Fruit fly (Drosophila melanogaster) whole organism, embryonic: ENCODE data around the gene Oatp33Eb.

Experiments
- Abd-B ChIP-seq: fragments of 200-800 bp; sonication (Bioruptor generic); optimal IDR thresholded peaks from 2 replicates; lab custom pipeline; 2018; ENCODE audit warnings: missing biosample characterization, mild to moderate bottlenecking, missing genetic modification characterization, moderate library complexity
- Awh ChIP-seq: fragments of 200-800 bp; sonication (Bioruptor generic); IDR thresholded peaks from 2 replicates; pipeline ENCODE4, ENCODE4 v1.3.6; 2022; ENCODE audit warnings: missing biosample characterization, missing genetic modification characterization
- BtbVII ChIP-seq: fragments of 200-800 bp; sonication (Bioruptor generic); optimal IDR thresholded peaks from 3 replicates; lab custom pipeline; 2017; ENCODE audit warnings: missing biosample characterization, mild to moderate bottlenecking, missing genetic modification characterization
- CG13775 ChIP-seq: fragments of 200-800 bp; sonication (Bioruptor generic); optimal IDR thresholded peaks from 3 replicates; lab custom pipeline; 2017; ENCODE audit warnings: missing biosample characterization, mild to moderate bottlenecking, missing genetic modification characterization
- CG15269 ChIP-seq: fragments of 200-800 bp; sonication (Bioruptor generic); optimal IDR thresholded peaks from 2 replicates; lab custom pipeline; 2018; ENCODE audit warnings: missing biosample characterization, mild to moderate bottlenecking, missing genetic modification characterization, moderate library complexity
- CG18262 ChIP-seq: fragments of 200-800 bp; optimal IDR thresholded peaks from 3 replicates; lab custom pipeline; 2019; ENCODE audit warnings: missing biosample characterization, mild to moderate bottlenecking, missing genetic modification characterization, moderate library complexity
- CG2712 ChIP-seq: fragments of 200-800 bp; optimal IDR thresholded peaks from 3 replicates; lab custom pipeline; 2019; ENCODE audit warnings: missing biosample characterization, mild to moderate bottlenecking, missing genetic modification characterization, moderate library complexity
- CG32767 ChIP-seq: fragments of 200-800 bp; sonication (Bioruptor generic); IDR thresholded peaks from 2 replicates; pipeline ENCODE4 v1.3.6; 2022; ENCODE audit warnings: missing biosample characterization, missing genetic modification characterization
- CG3281 ChIP-seq: fragments of 200-800 bp; sonication (Bioruptor generic); optimal IDR thresholded peaks from 3 replicates; lab custom pipeline; 2017; ENCODE audit warnings: missing biosample characterization, mild to moderate bottlenecking, missing genetic modification characterization
- CG6272 ChIP-seq: fragments of 200-800 bp; sonication (Bioruptor generic); IDR thresholded peaks from 2 replicates; pipeline ENCODE4 v1.3.6; 2022; ENCODE audit warnings: missing biosample characterization, missing genetic modification characterization
- CG7987 ChIP-seq: fragments of 200-800 bp; sonication (Bioruptor generic); optimal IDR thresholded peaks from 2 replicates; lab custom pipeline; 2018; ENCODE audit warnings: missing biosample characterization, mild to moderate bottlenecking, missing genetic modification characterization, moderate library complexity
- CG9437 ChIP-seq: fragments of 200-800 bp; sonication (Bioruptor generic); optimal IDR thresholded peaks from 2 replicates; lab custom pipeline; 2018; ENCODE audit warnings: missing biosample characterization, mild to moderate bottlenecking, missing genetic modification characterization
- CoRest ChIP-seq: fragments of 200-800 bp; sonication (Bioruptor generic); optimal IDR thresholded peaks from 3 replicates; lab custom pipeline; 2018; ENCODE audit warnings: missing biosample characterization, mild to moderate bottlenecking, missing genetic modification characterization, moderate library complexity
- Dad ChIP-seq: fragments of 200-800 bp; sonication (Bioruptor generic); optimal IDR thresholded peaks from 3 replicates; lab custom pipeline; 2016; ENCODE audit warnings: missing biosample characterization, missing genetic modification characterization
- Dbx ChIP-seq: fragments of 200-800 bp; sonication (Bioruptor generic); IDR thresholded peaks from 3 replicates; pipeline ENCODE4 v1.3.6; 2022; ENCODE audit warnings: missing biosample characterization, missing genetic modification characterization
- Fer2 ChIP-seq: fragments of 200-800 bp; sonication (Bioruptor generic); optimal IDR thresholded peaks from 2 replicates; lab custom pipeline; 2018; ENCODE audit warnings: missing biosample characterization, mild to moderate bottlenecking, missing genetic modification characterization, moderate library complexity
- Hmr ChIP-seq: fragments of 200-800 bp; sonication (Bioruptor generic); optimal IDR thresholded peaks from 3 replicates; lab custom pipeline; 2017; ENCODE audit warnings: mild to moderate bottlenecking, missing biosample characterization, missing genetic modification reagents, missing genetic modification characterization
- Hr78 ChIP-seq, 2 experiments: fragments of 200-800 bp in 1 of 2; fragments of >200 bp in 1 of 2; sonication (Bioruptor generic) in 1 of 2; optimal IDR thresholded peaks; 2 replicates each; lab custom pipeline; 2017 to 2019; ENCODE audit warnings: missing biosample characterization in 2 of 2, missing genetic modification characterization in 2 of 2, mild to moderate bottlenecking in 1 of 2, moderate library complexity in 1 of 2
- Jarid2 ChIP-seq: fragments of 200-800 bp; sonication (Bioruptor generic); optimal IDR thresholded peaks from 3 replicates; lab custom pipeline; 2017; ENCODE audit warnings: mild to moderate bottlenecking, missing biosample characterization, missing genetic modification reagents, missing genetic modification characterization
- MTF-1 ChIP-seq: fragments of 200-800 bp; sonication (Bioruptor generic); optimal IDR thresholded peaks from 2 replicates; lab custom pipeline; 2018; ENCODE audit warnings: missing biosample characterization, mild to moderate bottlenecking, missing genetic modification characterization, borderline replicate concordance
- Pdp1 ChIP-seq, 2 experiments: fragments of 200-800 bp; sonication (Bioruptor generic); optimal IDR thresholded peaks; 3 replicates each; lab custom pipeline; 2016; ENCODE audit warnings: missing biosample characterization in 2 of 2, missing genetic modification characterization in 2 of 2, mild to moderate bottlenecking in 1 of 2, moderate library complexity in 1 of 2
- Ptx1 ChIP-seq: fragments of 200-800 bp; sonication (Bioruptor generic); IDR thresholded peaks from 2 replicates; pipeline ENCODE4 v1.3.6; 2022; ENCODE audit warnings: missing biosample characterization, missing genetic modification characterization
- Scr ChIP-seq: fragments of 200-800 bp; sonication (Bioruptor generic); IDR thresholded peaks from 2 replicates; pipeline ENCODE4 v1.3.6; 2022; ENCODE audit warnings: missing biosample characterization, missing genetic modification characterization; ENCODE audit not compliant: partially characterized antibody
- Sry-β ChIP-seq: fragments of 200-800 bp; sonication (Bioruptor generic); optimal IDR thresholded peaks from 2 replicates; lab custom pipeline; 2018; ENCODE audit warnings: missing biosample characterization, mild to moderate bottlenecking, missing genetic modification characterization, moderate library complexity
- Xbp1 ChIP-seq: fragments of 200-800 bp; sonication (Bioruptor generic); optimal IDR thresholded peaks from 3 replicates; lab custom pipeline; 2016; ENCODE audit warnings: missing biosample characterization, mild to moderate bottlenecking, missing genetic modification characterization
- Xrp1 ChIP-seq: fragments of 200-800 bp; sonication (Bioruptor generic); IDR thresholded peaks from 2 replicates; pipeline ENCODE4 v1.3.6; 2022; ENCODE audit warnings: missing biosample characterization, missing genetic modification characterization
- dan ChIP-seq: fragments of 200-800 bp; sonication (Bioruptor generic); IDR thresholded peaks from 2 replicates; pipeline ENCODE4 v1.3.6; 2022; ENCODE audit warnings: missing biosample characterization, missing genetic modification characterization
- emc ChIP-seq: fragments of 200-800 bp; sonication (Bioruptor generic); optimal IDR thresholded peaks from 2 replicates; lab custom pipeline; 2016; ENCODE audit warnings: missing biosample characterization, missing genetic modification characterization
- exex ChIP-seq: fragments of 200-800 bp; sonication (Bioruptor generic); optimal IDR thresholded peaks from 4 replicates; lab custom pipeline; 2018; ENCODE audit warnings: missing biosample characterization, mild to moderate bottlenecking, missing genetic modification characterization, moderate library complexity
- eyg ChIP-seq: fragments of 200-800 bp; sonication (Bioruptor generic); optimal IDR thresholded peaks from 3 replicates; lab custom pipeline; 2016; ENCODE audit warnings: missing biosample characterization, missing genetic modification characterization
- gcm ChIP-seq: fragments of 200-800 bp; sonication (Bioruptor generic); optimal IDR thresholded peaks from 2 replicates; lab custom pipeline; 2019; ENCODE audit warnings: missing biosample characterization, mild to moderate bottlenecking, missing genetic modification characterization, moderate library complexity
- lbe ChIP-seq: fragments of 200-800 bp; sonication (Bioruptor generic); optimal IDR thresholded peaks from 2 replicates; lab custom pipeline; 2016; ENCODE audit warnings: missing biosample characterization, mild to moderate bottlenecking, missing genetic modification characterization
- nom ChIP-seq: fragments of 200-800 bp; sonication (Bioruptor generic); optimal IDR thresholded peaks from 2 replicates; lab custom pipeline; 2017; ENCODE audit warnings: missing biosample characterization, missing genetic modification characterization, mild to moderate bottlenecking, moderate library complexity, missing genetic modification reagents
- odd ChIP-seq: fragments of 200-800 bp; sonication (Bioruptor generic); optimal IDR thresholded peaks from 2 replicates; lab custom pipeline; 2017; ENCODE audit warnings: missing biosample characterization, mild to moderate bottlenecking, missing genetic modification characterization
- onecut ChIP-seq: fragments of 200-800 bp; sonication (Bioruptor generic); IDR thresholded peaks from 2 replicates; pipeline ENCODE4 v1.3.6; 2022; ENCODE audit warnings: missing biosample characterization, missing genetic modification characterization
- p53 ChIP-seq: fragments of 200-800 bp; sonication (Bioruptor generic); optimal IDR thresholded peaks from 2 replicates; lab custom pipeline; 2016; ENCODE audit warnings: missing biosample characterization, missing genetic modification characterization
- pnt ChIP-seq: fragments of 200-800 bp; sonication (Bioruptor generic); optimal IDR thresholded peaks from 3 replicates; lab custom pipeline; 2016; ENCODE audit warnings: missing biosample characterization, missing genetic modification characterization
- pzg ChIP-seq: fragments of 200-800 bp; sonication (Bioruptor generic); optimal IDR thresholded peaks from 3 replicates; lab custom pipeline; 2018; ENCODE audit warnings: missing biosample characterization, mild to moderate bottlenecking, missing genetic modification characterization, moderate library complexity
- run ChIP-seq: fragments of 200-800 bp; sonication (Bioruptor generic); optimal IDR thresholded peaks from 3 replicates; lab custom pipeline; 2018; ENCODE audit warnings: missing biosample characterization, mild to moderate bottlenecking, missing genetic modification characterization
- stc ChIP-seq: fragments of 200-800 bp; sonication (Bioruptor generic); IDR thresholded peaks from 2 replicates; pipeline ENCODE4 v1.3.6; 2022; ENCODE audit warnings: missing biosample characterization, missing genetic modification characterization
- tgo ChIP-seq: fragments of 200-800 bp; sonication (Bioruptor generic); IDR thresholded peaks from 3 replicates; pipeline ENCODE4 v1.3.6; 2022; ENCODE audit warnings: missing biosample characterization, missing genetic modification characterization
- tin ChIP-seq: fragments of 200-800 bp; sonication (Bioruptor generic); optimal IDR thresholded peaks from 3 replicates; lab custom pipeline; 2016; ENCODE audit warnings: missing biosample characterization, missing genetic modification characterization
- trh ChIP-seq: fragments of 200-800 bp; sonication (Bioruptor generic); optimal IDR thresholded peaks from 2 replicates; lab custom pipeline; 2016; ENCODE audit warnings: missing biosample characterization, missing genetic modification characterization
- ttk ChIP-seq: fragments of 200-800 bp; sonication (Bioruptor generic); IDR thresholded peaks from 2 replicates; pipeline ENCODE4 v2.1.2; 2022; ENCODE audit warnings: missing biosample characterization, missing genetic modification characterization
- unpg ChIP-seq: fragments of 200-800 bp; sonication (Bioruptor generic); optimal IDR thresholded peaks from 3 replicates; lab custom pipeline; 2018; ENCODE audit warnings: missing biosample characterization, mild to moderate bottlenecking, missing genetic modification characterization, moderate library complexity
- wor ChIP-seq: fragments of 200-800 bp; sonication (Bioruptor generic); IDR thresholded peaks from 2 replicates; pipeline ENCODE4 v1.3.6; 2022; ENCODE audit warnings: missing biosample characterization, missing genetic modification characterization
- zen2 ChIP-seq: fragments of 200-800 bp; sonication (Bioruptor generic); IDR thresholded peaks from 3 replicates; pipeline ENCODE4 v1.3.6; 2022; ENCODE audit warnings: missing biosample characterization, missing genetic modification characterization; ENCODE audit not compliant: partially characterized antibody
- zfh2 ChIP-seq: fragments of 200-800 bp; sonication (Bioruptor generic); optimal IDR thresholded peaks from 2 replicates; lab custom pipeline; 2016; ENCODE audit warnings: missing biosample characterization, missing genetic modification characterization

Oatp33Eb gene

dm6 chr2L:12427487-12428101 is 20.7 kb upstream of the Oatp33Eb start, which contains the start of the genes CG5446 and Trm1 (continued):
- TF ChIP-seq Xrp1 (GFP tag; lab: Robert Waterston, UW) = peak; percentile 71
- TF ChIP-seq MTF-1 (GFP tag; lab: Kevin White, UChicago) = no peak
- peak; percentile 73 for TF ChIP-seq BtbVII (GFP tag; lab: Kevin White, UChicago)
- TF ChIP-seq odd = peak; percentile 52
- TF ChIP-seq CG3281 (GFP tag; lab: Kevin White, UChicago) = peak; percentile 77
- peak; percentile 35; the same call in 1 of the 2 replicates for TF ChIP-seq CG32767 (GFP tag; lab: Robert Waterston, UW)
- TF ChIP-seq emc (GFP tag; lab: Kevin White, UChicago) = no peak
- TF ChIP-seq gcm (GFP tag; lab: Kevin White, UChicago) = peak; percentile 77
- peak; percentile 89 for TF ChIP-seq CG18262 (tag; lab: Kevin White, UChicago)
- peak; percentile 76 for TF ChIP-seq tgo (GFP tag; lab: Robert Waterston, UW)
- TF ChIP-seq Awh = no peak
- TF ChIP-seq CG9437 (GFP tag; lab: Kevin White, UChicago) = peak; percentile 84
- TF ChIP-seq unpg = peak; percentile 60
- peak; percentile 63 for TF ChIP-seq Ptx1 (GFP tag; lab: Robert Waterston, UW)
- TF ChIP-seq CG7987 (GFP tag; lab: Kevin White, UChicago) = no peak
- TF ChIP-seq CG13775 (GFP tag; lab: Kevin White, UChicago) = peak; percentile 75
- TF ChIP-seq Xbp1 = peak; percentile 56
- TF ChIP-seq CG6272 = peak; percentile 39; the same call in 1 of the 2 replicates
- TF ChIP-seq p53 (GFP tag; lab: Kevin White, UChicago) = no peak
- peak; percentile 86 for TF ChIP-seq Sry-β (GFP tag; lab: Kevin White, UChicago)
- TF ChIP-seq dan (GFP tag; lab: Robert Waterston, UW) = no peak
- peak; percentile 46; the same call in 1 of the 3 replicates for TF ChIP-seq Dbx (GFP tag; lab: Robert Waterston, UW)
- TF ChIP-seq ttk (GFP tag; lab: Robert Waterston, UW) = peak; percentile 51; the same call in 1 of the 2 replicates
- TF ChIP-seq Pdp1 (GFP tag; optimal IDR thresholded peaks at IDR 0.05; lab: Kevin White, UChicago) = peak in 1 of 2 experiments; percentile 3
- peak; percentile 59 for TF ChIP-seq exex
- peak; percentile 86 for TF ChIP-seq CoRest (tag; lab: Kevin White, UChicago)
- TF ChIP-seq Scr (GFP tag; lab: Robert Waterston, UW) = peak; percentile 24; the same call in 1 of the 2 replicates
- TF ChIP-seq run (tag; lab: Kevin White, UChicago) = peak; percentile 45
- peak in 1 of 2 experiments; percentile 10 for TF ChIP-seq Hr78 (GFP tag; optimal IDR thresholded peaks at IDR 0.05; lab: Kevin White, UChicago)
- TF ChIP-seq tin = peak; percentile 43
- no peak for TF ChIP-seq pnt (GFP tag; lab: Kevin White, UChicago)
- peak; percentile 16 for TF ChIP-seq pzg (GFP tag; lab: Kevin White, UChicago)
- no peak for TF ChIP-seq onecut
- no peak for TF ChIP-seq eyg (GFP tag; lab: Kevin White, UChicago)
- peak; percentile 12 for TF ChIP-seq trh (GFP tag; lab: Kevin White, UChicago)
- TF ChIP-seq Abd-B = peak; percentile 44
- 0 out of 2 replicates have a peak, but pooled peaks have one; percentile 38 for TF ChIP-seq stc (GFP tag; lab: Robert Waterston, UW)
- TF ChIP-seq zfh2 (GFP tag; lab: Kevin White, UChicago) = peak; percentile 3
- peak; percentile 87 for TF ChIP-seq CG2712
- no peak for TF ChIP-seq Dad (GFP tag; lab: Kevin White, UChicago)
- TF ChIP-seq Fer2 (tag; lab: Kevin White, UChicago) = peak; percentile 31
- TF ChIP-seq lbe (GFP tag; lab: Kevin White, UChicago) = peak; percentile 34
- peak; percentile 30 for TF ChIP-seq Jarid2 (GFP tag; lab: Kevin White, UChicago)
- TF ChIP-seq Hmr (GFP tag; lab: Kevin White, UChicago) = peak; percentile 73
- peak; percentile 39 for TF ChIP-seq nom (GFP tag; lab: Kevin White, UChicago)
- no peak for TF ChIP-seq zen2
- TF ChIP-seq wor = no peak
- peak; percentile 77 for TF ChIP-seq CG15269 (tag; lab: Kevin White, UChicago)
